Worm (Caenorhabditis elegans) whole organism, L2 larva: ENCODE results near the gene nhr-50.

ENCODE experiments used
- aly-2 ChIP-seq: fragments of 150-350 bp; optimal IDR thresholded peaks from 2 replicates; lab custom pipeline; 2014; ENCODE audit warnings: missing biosample characterization, missing genetic modification characterization
- ceh-82 ChIP-seq: fragments of 150-350 bp; optimal IDR thresholded peaks from 2 replicates; lab custom pipeline; 2014; ENCODE audit warnings: missing biosample characterization, missing genetic modification characterization
- egl-27 ChIP-seq: sonication (generic microtip); optimal IDR thresholded peaks from 3 replicates; lab custom pipeline; 2017; ENCODE audit warnings: missing biosample characterization, missing genetic modification reagents, missing genetic modification characterization
- elt-3 ChIP-seq: sonication (generic microtip); optimal IDR thresholded peaks from 2 replicates; lab custom pipeline; 2017; ENCODE audit warnings: missing biosample characterization, missing genetic modification characterization
- fos-1 ChIP-seq: fragments of 150-350 bp; optimal IDR thresholded peaks from 2 replicates; lab custom pipeline; 2014; ENCODE audit warnings: missing biosample characterization, missing genetic modification characterization
- lsy-2 ChIP-seq, 2 experiments: fragments of 150-350 bp in 1 of 2; sonication (generic microtip) in 1 of 2; optimal IDR thresholded peaks; 2 replicates each; lab custom pipeline; 2014 to 2017; ENCODE audit warnings: missing biosample characterization in 2 of 2, missing genetic modification characterization in 2 of 2
- nhr-237 ChIP-seq: fragments of 150-350 bp; optimal IDR thresholded peaks from 2 replicates; lab custom pipeline; 2014; ENCODE audit warnings: missing biosample characterization, missing genetic modification characterization
- nhr-77 ChIP-seq: fragments of 150-350 bp; optimal IDR thresholded peaks from 2 replicates; lab custom pipeline; 2014; ENCODE audit warnings: missing biosample characterization, missing genetic modification characterization
- unc-62 ChIP-seq: fragments of 150-350 bp; optimal IDR thresholded peaks from 2 replicates; lab custom pipeline; 2014; ENCODE audit warnings: missing biosample characterization, missing genetic modification reagents, missing genetic modification characterization
- ztf-11 ChIP-seq: sonication (generic microtip); optimal IDR thresholded peaks from 2 replicates; lab custom pipeline; 2017; ENCODE audit warnings: missing biosample characterization, missing genetic modification characterization

DNA sequence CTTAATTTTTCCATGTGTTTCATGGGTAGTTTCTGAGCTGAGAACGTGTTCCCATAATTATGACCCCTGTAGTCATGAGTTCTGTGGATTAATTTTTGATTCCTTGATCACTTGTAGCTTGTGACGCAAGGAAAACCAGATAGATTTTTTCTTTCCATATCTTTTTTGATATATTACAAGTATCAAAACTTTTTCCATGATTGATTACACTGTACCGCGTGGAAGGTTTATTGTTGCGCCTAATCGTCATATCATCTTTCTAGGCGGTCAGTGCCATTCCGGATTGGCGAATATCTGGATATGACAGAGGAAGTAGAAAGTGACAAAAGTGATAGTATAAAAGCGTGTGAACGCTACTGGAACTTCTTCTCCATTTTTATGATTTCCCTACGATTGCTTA lies 46.1 kb upstream of the nhr-50 start, which contains the start of gene ZK285.2:
- TF ChIP-seq nhr-77 (no peak), nhr-237 (tag; lab: Kevin White, UChicago) (no peak), lsy-2 (tag; optimal IDR thresholded peaks at IDR 0.05; lab: Kevin White, UChicago) (no peak), egl-27 (tag; lab: Kevin White, UChicago) (no peak), ztf-11 (tag; lab: Kevin White, UChicago) (no peak), elt-3 (no peak), ceh-82 (no peak), fos-1 (no peak), unc-62 (no peak), aly-2 (tag; lab: Kevin White, UChicago) (no peak)
